Worm (Caenorhabditis elegans) whole organism, L4 larva: ENCODE measurements around the gene C12D8.21.

ENCODE experiments used
- dpl-1 ChIP-seq: fragments of 150-350 bp; optimal IDR thresholded peaks from 2 replicates; lab custom pipeline; 2014; ENCODE audit warnings: missing biosample characterization, missing genetic modification reagents, missing genetic modification characterization
- fkh-10 ChIP-seq: fragments of 150-350 bp; optimal IDR thresholded peaks from 2 replicates; lab custom pipeline; 2014; ENCODE audit warnings: missing biosample characterization, missing genetic modification reagents, missing genetic modification characterization
- lin-29 ChIP-seq: fragments of 200-800 bp; sonication (Bioruptor generic); IDR thresholded peaks from 2 replicates; pipeline ENCODE4 v1.3.6; 2022; ENCODE audit warnings: missing genetic modification reagents, missing genetic modification characterization, missing compliant biosample characterization
- spr-3 ChIP-seq: fragments of 200-800 bp; sonication (Bioruptor generic); optimal IDR thresholded peaks from 2 replicates; lab custom pipeline; 2018; ENCODE audit warnings: mild to moderate bottlenecking, missing genetic modification characterization, missing compliant biosample characterization
- unc-39 ChIP-seq: sonication (generic microtip); optimal IDR thresholded peaks from 2 replicates; lab custom pipeline; 2017; ENCODE audit warnings: missing biosample characterization, missing genetic modification characterization

- no peak for TF ChIP-seq fkh-10 (GFP tag; lab: Kevin White, UChicago)
- no peak for TF ChIP-seq unc-39
- no peak for TF ChIP-seq lin-29 (GFP tag; lab: Robert Waterston, UW)
- TF ChIP-seq dpl-1 (GFP tag; lab: Kevin White, UChicago): no peak
- TF ChIP-seq spr-3 (GFP tag; lab: Kevin White, UChicago): no peak
Measured at ce11 chrV:10289743-10290142, 48.8 kb upstream of the C12D8.21 start, which contains the start of gene B0024.15.
